Fruit fly (Drosophila melanogaster): Measurements from ENCODE around the gene CG43342.

CG43342 gene

dm6 chr3R:22421618-22422017, 40.5 kb downstream of the CG43342 start (continued):
- TF ChIP-seq trem (tag; optimal IDR thresholded peaks at IDR 0.05): no peak
- TF ChIP-seq vfl (GFP tag; optimal IDR thresholded peaks at IDR 0.05): no peak
- no peak for TF ChIP-seq CG6765 (GFP tag; optimal IDR thresholded peaks at IDR 0.05)
- no peak for TF ChIP-seq Atf3 (GFP tag; optimal IDR thresholded peaks at IDR 0.05)
- TF ChIP-seq CG4404 (GFP tag; IDR thresholded peaks at IDR 0.05): peak; percentile 21; the same call in 1 of the 2 replicates
- TF ChIP-seq sqz (GFP tag; optimal IDR thresholded peaks at IDR 0.05): no peak
- no peak for TF ChIP-seq h (optimal IDR thresholded peaks at IDR 0.05)
- TF ChIP-seq CG10654 (GFP tag; optimal IDR thresholded peaks at IDR 0.05): peak; percentile 3
- no peak for TF ChIP-seq ac (GFP tag; optimal IDR thresholded peaks at IDR 0.05)
- peak; percentile 37 for TF ChIP-seq Chrac-16 (GFP tag; optimal IDR thresholded peaks at IDR 0.05)
- peak; percentile 17 for TF ChIP-seq slou (GFP tag; optimal IDR thresholded peaks at IDR 0.05)
- no peak for TF ChIP-seq Oli (tag; optimal IDR thresholded peaks at IDR 0.05)
- no peak for TF ChIP-seq exex (tag; optimal IDR thresholded peaks at IDR 0.05)
- peak; percentile 32 for TF ChIP-seq zfh2 (GFP tag; optimal IDR thresholded peaks at IDR 0.05)
- no peak for TF ChIP-seq CG15269 (tag; optimal IDR thresholded peaks at IDR 0.05)
- no peak for TF ChIP-seq nerfin-1 (tag; optimal IDR thresholded peaks at IDR 0.05)
- TF ChIP-seq CG10321 (GFP tag; IDR thresholded peaks at IDR 0.05): peak; percentile 31; the same call in 1 of the 2 replicates
- TF ChIP-seq CG8944 (GFP tag; optimal IDR thresholded peaks at IDR 0.05): peak; percentile 46
- peak; percentile 44 for TF ChIP-seq CG12659 (GFP tag; optimal IDR thresholded peaks at IDR 0.05)
- TF ChIP-seq crc (GFP tag; optimal IDR thresholded peaks at IDR 0.05): peak; percentile 73
- no peak for TF ChIP-seq CG8359 (GFP tag; optimal IDR thresholded peaks at IDR 0.05; ENCODE audit: borderline replicate concordance)
- TF ChIP-seq CG9215 (GFP tag; IDR thresholded peaks at IDR 0.05): peak; percentile 68
- TF ChIP-seq salm (tag; optimal IDR thresholded peaks at IDR 0.05): peak; percentile 17
- no peak for TF ChIP-seq sna (GFP tag; IDR thresholded peaks at IDR 0.05; ENCODE audit: partially characterized antibody)
- TF ChIP-seq ci (GFP tag; IDR thresholded peaks at IDR 0.05): peak; percentile 80
- TF ChIP-seq CG32772 (GFP tag; IDR thresholded peaks at IDR 0.05): peak; percentile 79
- TF ChIP-seq sug (tag; optimal IDR thresholded peaks at IDR 0.05): peak; percentile 26
- peak; percentile 36 for TF ChIP-seq E2f2 (GFP tag; IDR thresholded peaks at IDR 0.05)
- TF ChIP-seq Drgx (GFP tag; IDR thresholded peaks at IDR 0.05): peak; percentile 78
- no peak for TF ChIP-seq C15 (GFP tag; IDR thresholded peaks at IDR 0.05)
- TF ChIP-seq Max (GFP tag; optimal IDR thresholded peaks at IDR 0.05): no peak
- TF ChIP-seq luna (GFP tag; optimal IDR thresholded peaks at IDR 0.05): peak; percentile 37
- peak; percentile 64; the same call in 1 of the 2 replicates for TF ChIP-seq danr (GFP tag; IDR thresholded peaks at IDR 0.05)
- no peak for TF ChIP-seq kah (GFP tag; optimal IDR thresholded peaks at IDR 0.05)
- peak; percentile 43 for TF ChIP-seq CG13775 (GFP tag; optimal IDR thresholded peaks at IDR 0.05)
- TF ChIP-seq CG7987 (GFP tag; optimal IDR thresholded peaks at IDR 0.05): no peak
- TF ChIP-seq pnt (GFP tag; optimal IDR thresholded peaks at IDR 0.05): no peak
- TF ChIP-seq Hr3 (GFP tag; optimal IDR thresholded peaks at IDR 0.05): peak; percentile 41
- 0 out of 2 replicates have a peak, but pooled peaks have one; percentile 11 for TF ChIP-seq CG4360 (GFP tag; IDR thresholded peaks at IDR 0.05)
- TF ChIP-seq MTF-1 (GFP tag; optimal IDR thresholded peaks at IDR 0.05; ENCODE audit: borderline replicate concordance): no peak
- peak; percentile 23 for TF ChIP-seq Hsf (GFP tag; optimal IDR thresholded peaks at IDR 0.05)
- TF ChIP-seq CG5953 (GFP tag; IDR thresholded peaks at IDR 0.05): no peak
- TF ChIP-seq Dip3 (GFP tag; optimal IDR thresholded peaks at IDR 0.05): peak; percentile 56
- TF ChIP-seq chinmo (GFP tag; IDR thresholded peaks at IDR 0.05; ENCODE audit: partially characterized antibody): no peak
- TF ChIP-seq klu (GFP tag; IDR thresholded peaks at IDR 0.05): peak; percentile 66
- TF ChIP-seq al (GFP tag; IDR thresholded peaks at IDR 0.05): peak; percentile 64
- TF ChIP-seq p53 (GFP tag; optimal IDR thresholded peaks at IDR 0.05): no peak
- TF ChIP-seq sr (GFP tag; IDR thresholded peaks at IDR 0.05): no peak
- TF ChIP-seq CG13123 (GFP tag; optimal IDR thresholded peaks at IDR 0.05): no peak
- no peak for TF ChIP-seq dan (GFP tag; IDR thresholded peaks at IDR 0.05)
- TF ChIP-seq Side (GFP tag; optimal IDR thresholded peaks at IDR 0.05): peak; percentile 5
- TF ChIP-seq CG34422 (GFP tag; IDR thresholded peaks at IDR 0.05): peak; percentile 82
- peak; percentile 54 for TF ChIP-seq fd96Cb (tag; optimal IDR thresholded peaks at IDR 0.05)
